Fruit fly (Drosophila melanogaster): ENCODE results near the gene CG34174.

CG34174 gene

dm6 chr2L:2165238-2165577, 48.9 kb upstream of the CG34174 start:
- TF ChIP-seq Meics (GFP tag; optimal IDR thresholded peaks at IDR 0.05) (no peak), Neu2 (GFP tag; optimal IDR thresholded peaks at IDR 0.05; ENCODE audit: borderline replicate concordance) (no peak), repo (GFP tag; optimal IDR thresholded peaks at IDR 0.05) (no peak), pzg (GFP tag; optimal IDR thresholded peaks at IDR 0.05) (no peak), Fer2 (tag; optimal IDR thresholded peaks at IDR 0.05) (no peak), tll (GFP tag; optimal IDR thresholded peaks at IDR 0.05) (peak in 1 of 2 experiments; percentile 77), CG15479 (GFP tag; optimal IDR thresholded peaks at IDR 0.05) (peak; percentile 71), Dfd (GFP tag; optimal IDR thresholded peaks at IDR 0.05) (no peak), Hr78 (GFP tag; optimal IDR thresholded peaks at IDR 0.05) (no peak), CG2129 (GFP tag; IDR thresholded peaks at IDR 0.05; ENCODE audit: partially characterized antibody) (no peak), Dbx (GFP tag; IDR thresholded peaks at IDR 0.05) (no peak), CG17328 (GFP tag; IDR thresholded peaks at IDR 0.05) (no peak), kah (GFP tag; optimal IDR thresholded peaks at IDR 0.05) (no peak), kni (GFP tag; optimal IDR thresholded peaks at IDR 0.05) (peak; percentile 47), ro (GFP tag; IDR thresholded peaks at IDR 0.05) (no peak), toy (GFP tag; IDR thresholded peaks at IDR 0.05) (no peak), tup (GFP tag; optimal IDR thresholded peaks at IDR 0.05) (no peak), sima (GFP tag; optimal IDR thresholded peaks at IDR 0.05) (no peak), ap (GFP tag; IDR thresholded peaks at IDR 0.05) (no peak), Abd-B (GFP tag; optimal IDR thresholded peaks at IDR 0.05) (no peak), zen2 (GFP tag; IDR thresholded peaks at IDR 0.05; ENCODE audit: partially characterized antibody) (no peak), CG6689 (GFP tag; IDR thresholded peaks at IDR 0.05) (no peak), Hmx (GFP tag; optimal IDR thresholded peaks at IDR 0.05) (no peak), CG4424 (GFP tag; optimal IDR thresholded peaks at IDR 0.05) (no peak), pros (GFP tag; optimal IDR thresholded peaks at IDR 0.05) (peak; percentile 61), prd (optimal IDR thresholded peaks at IDR 0.05) (no peak), prd (GFP tag; IDR thresholded peaks at IDR 0.05) (no peak)

dm6 chr2L:2165864-2166263, 48.2 kb upstream of the CG34174 start:
- TF ChIP-seq Neu2 (GFP tag; optimal IDR thresholded peaks at IDR 0.05; ENCODE audit: borderline replicate concordance) (no peak), CG12769 (tag; optimal IDR thresholded peaks at IDR 0.05) (peak; percentile 79), sr (GFP tag; IDR thresholded peaks at IDR 0.05) (peak; percentile 71; the same call in 2 of the 3 replicates), CG10366 (GFP tag; IDR thresholded peaks at IDR 0.05) (no peak), CG12104 (GFP tag; optimal IDR thresholded peaks at IDR 0.05) (no peak), CG10267 (tag; optimal IDR thresholded peaks at IDR 0.05) (no peak), vvl (GFP tag; IDR thresholded peaks at IDR 0.05) (peak; percentile 86), twi (tag; optimal IDR thresholded peaks at IDR 0.05) (no peak), HLHmδ (GFP tag; optimal IDR thresholded peaks at IDR 0.05) (no peak), Hr3 (GFP tag; optimal IDR thresholded peaks at IDR 0.05) (no peak), kni (GFP tag; optimal IDR thresholded peaks at IDR 0.05) (no peak), tll (GFP tag; optimal IDR thresholded peaks at IDR 0.05) (no peak), Fer1 (GFP tag; optimal IDR thresholded peaks at IDR 0.05) (peak; percentile 39), CG10321 (GFP tag; IDR thresholded peaks at IDR 0.05) (no peak), Taf1 (GFP tag; IDR thresholded peaks at IDR 0.05) (no peak), Atf6 (GFP tag; IDR thresholded peaks at IDR 0.05) (no peak), CG1529 (GFP tag; optimal IDR thresholded peaks at IDR 0.05) (no peak), CG42726 (GFP tag; IDR thresholded peaks at IDR 0.05; ENCODE audit: partially characterized antibody) (no peak), Sry-δ (GFP tag; optimal IDR thresholded peaks at IDR 0.05) (no peak), HLH54F (GFP tag; optimal IDR thresholded peaks at IDR 0.05) (no peak), CG13894 (tag; optimal IDR thresholded peaks at IDR 0.05) (peak; percentile 82), CG16813 (GFP tag; IDR thresholded peaks at IDR 0.05; ENCODE audit: partially characterized antibody) (no peak), Hey (tag; optimal IDR thresholded peaks at IDR 0.05) (no peak), Poxn (GFP tag; IDR thresholded peaks at IDR 0.05) (no peak), Gsc (GFP tag; IDR thresholded peaks at IDR 0.05) (no peak), Xbp1 (GFP tag; optimal IDR thresholded peaks at IDR 0.05) (no peak), shn (GFP tag; optimal IDR thresholded peaks at IDR 0.05) (no peak), Opbp (GFP tag; IDR thresholded peaks at IDR 0.05; ENCODE audit: partially characterized antibody) (no peak)

All from whole organism, embryonic.